Worm (Caenorhabditis elegans): ENCODE results near the gene sri-24.

- TF ChIP-seq pqm-1 (tag; optimal IDR thresholded peaks at IDR 0.05) (no peak), ztf-11 (tag; optimal IDR thresholded peaks at IDR 0.05) (no peak), R02D3.7 (tag; optimal IDR thresholded peaks at IDR 0.05) (no peak), aly-2 (tag; optimal IDR thresholded peaks at IDR 0.05) (no peak), pha-4 (tag; optimal IDR thresholded peaks at IDR 0.05) (no peak), fkh-10 (GFP tag; optimal IDR thresholded peaks at IDR 0.05) (no peak), ZK546.5 (tag; optimal IDR thresholded peaks at IDR 0.05) (no peak), skn-1 (tag; optimal IDR thresholded peaks at IDR 0.05) (no peak)
Measured at ce11 chrV:15252082-15252481, 40.1 kb downstream of the sri-24 start, which contains the start of gene srbc-76.

Data from whole organism, L3 larva.